Worm (Caenorhabditis elegans) whole organism, L2 larva: ENCODE measurements around the gene wsp-1.

Experiments
- C34F6.9 ChIP-seq: fragments of 150-350 bp; optimal IDR thresholded peaks from 2 replicates; lab custom pipeline; 2014; ENCODE audit warnings: missing biosample characterization, missing genetic modification characterization
- F13H6.1 ChIP-seq: sonication (generic microtip); optimal IDR thresholded peaks from 2 replicates; lab custom pipeline; 2016; ENCODE audit warnings: missing genetic modification characterization, missing compliant biosample characterization
- ZK546.5 ChIP-seq: sonication (generic microtip); optimal IDR thresholded peaks from 2 replicates; lab custom pipeline; 2017; ENCODE audit warnings: missing biosample characterization, missing genetic modification characterization
- aly-2 ChIP-seq: fragments of 150-350 bp; optimal IDR thresholded peaks from 2 replicates; lab custom pipeline; 2014; ENCODE audit warnings: missing biosample characterization, missing genetic modification characterization
- ama-1 ChIP-seq: fragments of 150-350 bp; optimal IDR thresholded peaks from 2 replicates; lab custom pipeline; 2018; ENCODE audit warnings: inconsistent platforms
- ceh-82 ChIP-seq: fragments of 150-350 bp; optimal IDR thresholded peaks from 2 replicates; lab custom pipeline; 2014; ENCODE audit warnings: missing biosample characterization, missing genetic modification characterization
- crh-2 ChIP-seq: sonication (generic microtip); optimal IDR thresholded peaks from 2 replicates; lab custom pipeline; 2017; ENCODE audit warnings: missing biosample characterization, missing genetic modification characterization
- dmd-4 ChIP-seq: sonication (generic microtip); optimal IDR thresholded peaks from 2 replicates; lab custom pipeline; 2017; ENCODE audit warnings: missing biosample characterization, missing genetic modification characterization
- egl-27 ChIP-seq: sonication (generic microtip); optimal IDR thresholded peaks from 3 replicates; lab custom pipeline; 2017; ENCODE audit warnings: missing biosample characterization, missing genetic modification reagents, missing genetic modification characterization
- elt-1 ChIP-seq: fragments of 150-350 bp; optimal IDR thresholded peaks from 2 replicates; lab custom pipeline; 2014; ENCODE audit warnings: missing biosample characterization, missing genetic modification characterization
- fos-1 ChIP-seq: fragments of 150-350 bp; optimal IDR thresholded peaks from 2 replicates; lab custom pipeline; 2014; ENCODE audit warnings: missing biosample characterization, missing genetic modification characterization
- gmeb-1 ChIP-seq: fragments of 150-350 bp; optimal IDR thresholded peaks from 2 replicates; lab custom pipeline; 2014; ENCODE audit warnings: missing biosample characterization, missing genetic modification characterization
- lin-11 ChIP-seq: fragments of 150-350 bp; sonication (generic microtip); optimal IDR thresholded peaks from 2 replicates; lab custom pipeline; 2014; ENCODE audit warnings: missing biosample characterization, missing genetic modification characterization, inconsistent platforms, mixed read lengths
- lin-13 ChIP-seq: fragments of 150-350 bp; optimal IDR thresholded peaks from 2 replicates; lab custom pipeline; 2014; ENCODE audit warnings: missing biosample characterization, missing genetic modification reagents, missing genetic modification characterization
- lin-39 ChIP-seq: fragments of 150-350 bp; optimal IDR thresholded peaks from 2 replicates; lab custom pipeline; 2014; ENCODE audit warnings: missing biosample characterization, missing genetic modification reagents, missing genetic modification characterization
- lsy-2 ChIP-seq, 2 experiments: fragments of 150-350 bp in 1 of 2; sonication (generic microtip) in 1 of 2; optimal IDR thresholded peaks; 2 replicates each; lab custom pipeline; 2014 to 2017; ENCODE audit warnings: missing biosample characterization in 2 of 2, missing genetic modification characterization in 2 of 2
- mab-5 ChIP-seq: fragments of 150-350 bp; optimal IDR thresholded peaks from 2 replicates; lab custom pipeline; 2014; ENCODE audit warnings: missing biosample characterization, missing genetic modification characterization
- mbf-1 ChIP-seq: sonication (generic microtip); optimal IDR thresholded peaks from 2 replicates; lab custom pipeline; 2017; ENCODE audit warnings: missing biosample characterization, missing genetic modification characterization
- nhr-12 ChIP-seq: fragments of 150-350 bp; optimal IDR thresholded peaks from 2 replicates; lab custom pipeline; 2014; ENCODE audit warnings: missing biosample characterization, missing genetic modification characterization
- nhr-129 ChIP-seq: fragments of 150-350 bp; optimal IDR thresholded peaks from 2 replicates; lab custom pipeline; 2014; ENCODE audit warnings: missing biosample characterization, missing genetic modification characterization
- nhr-6 ChIP-seq: fragments of 150-350 bp; optimal IDR thresholded peaks from 2 replicates; lab custom pipeline; 2014; ENCODE audit warnings: missing biosample characterization, missing genetic modification characterization
- nhr-77 ChIP-seq: fragments of 150-350 bp; optimal IDR thresholded peaks from 2 replicates; lab custom pipeline; 2014; ENCODE audit warnings: missing biosample characterization, missing genetic modification characterization
- peb-1 ChIP-seq: fragments of 150-350 bp; optimal IDR thresholded peaks from 2 replicates; lab custom pipeline; 2014; ENCODE audit warnings: missing biosample characterization, missing genetic modification characterization
- sem-4 ChIP-seq: fragments of 150-350 bp; optimal IDR thresholded peaks from 2 replicates; lab custom pipeline; 2014; ENCODE audit warnings: missing biosample characterization, missing genetic modification reagents, missing genetic modification characterization
- skn-1 ChIP-seq: sonication (generic microtip); optimal IDR thresholded peaks from 2 replicates; lab custom pipeline; 2017; ENCODE audit warnings: missing biosample characterization, missing genetic modification characterization
- sma-3 ChIP-seq: sonication (generic microtip); optimal IDR thresholded peaks from 2 replicates; lab custom pipeline; 2016; ENCODE audit warnings: missing genetic modification reagents, missing genetic modification characterization, missing compliant biosample characterization
- sma-9 ChIP-seq, 2 experiments: fragments of 150-350 bp in 1 of 2; sonication (generic microtip) in 1 of 2; optimal IDR thresholded peaks; 2 replicates each; lab custom pipeline; 2014 to 2016; ENCODE audit warnings: missing genetic modification characterization in 2 of 2, mild to moderate bottlenecking in 1 of 2, missing biosample characterization in 1 of 2, missing compliant biosample characterization in 1 of 2, missing genetic modification reagents in 1 of 2, moderate library complexity in 1 of 2
- snpc-4 ChIP-seq: fragments of 150-350 bp; optimal IDR thresholded peaks from 2 replicates; lab custom pipeline; 2014; ENCODE audit warnings: missing biosample characterization, missing genetic modification characterization
- unc-39 ChIP-seq: fragments of 150-350 bp; optimal IDR thresholded peaks from 2 replicates; lab custom pipeline; 2014; ENCODE audit warnings: missing biosample characterization, missing genetic modification characterization
- unc-55 ChIP-seq: fragments of 150-350 bp; sonication (generic microtip); optimal IDR thresholded peaks from 3 replicates; lab custom pipeline; 2014; ENCODE audit warnings: missing biosample characterization, missing genetic modification reagents, missing genetic modification characterization
- unc-62 ChIP-seq: fragments of 150-350 bp; optimal IDR thresholded peaks from 2 replicates; lab custom pipeline; 2014; ENCODE audit warnings: missing biosample characterization, missing genetic modification reagents, missing genetic modification characterization
- zag-1 ChIP-seq: fragments of 150-350 bp; optimal IDR thresholded peaks from 2 replicates; lab custom pipeline; 2014; ENCODE audit warnings: missing biosample characterization, missing genetic modification characterization
- ztf-4 ChIP-seq: fragments of 150-350 bp; optimal IDR thresholded peaks from 2 replicates; lab custom pipeline; 2014; ENCODE audit warnings: missing biosample characterization, missing genetic modification characterization

Gene wsp-1

DNA sequence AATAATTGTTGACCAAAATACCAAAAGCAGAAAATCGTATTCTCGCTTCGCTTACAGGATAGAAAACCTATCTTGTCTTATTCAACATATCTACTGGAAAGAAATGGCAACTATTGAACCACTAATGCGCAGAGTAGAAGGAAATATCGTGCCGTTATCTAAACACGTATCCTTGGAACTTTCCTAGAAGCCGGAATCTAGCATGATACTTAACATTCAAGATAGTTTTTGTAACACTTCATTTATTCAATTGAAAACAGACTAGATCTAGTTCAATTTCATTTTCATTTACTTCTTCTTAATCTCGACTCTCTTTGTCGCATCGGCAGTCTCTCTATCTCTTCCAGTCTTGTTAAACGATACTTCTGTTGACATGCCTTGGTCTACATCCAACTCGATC lies 43.8 kb downstream of the wsp-1 start:
- TF ChIP-seq egl-27 (tag; lab: Kevin White, UChicago) (no peak), fos-1 (tag; lab: Kevin White, UChicago) (no peak), mab-5 (no peak), ZK546.5 (tag; lab: Kevin White, UChicago) (no peak), snpc-4 (tag; lab: Kevin White, UChicago) (no peak), unc-39 (tag; lab: Kevin White, UChicago) (no peak), sma-9 (GFP tag; optimal IDR thresholded peaks at IDR 0.05; lab: Kevin White, UChicago) (no peak), sma-9 (tag; optimal IDR thresholded peaks at IDR 0.05; lab: Kevin White, UChicago) (no peak)

DNA sequence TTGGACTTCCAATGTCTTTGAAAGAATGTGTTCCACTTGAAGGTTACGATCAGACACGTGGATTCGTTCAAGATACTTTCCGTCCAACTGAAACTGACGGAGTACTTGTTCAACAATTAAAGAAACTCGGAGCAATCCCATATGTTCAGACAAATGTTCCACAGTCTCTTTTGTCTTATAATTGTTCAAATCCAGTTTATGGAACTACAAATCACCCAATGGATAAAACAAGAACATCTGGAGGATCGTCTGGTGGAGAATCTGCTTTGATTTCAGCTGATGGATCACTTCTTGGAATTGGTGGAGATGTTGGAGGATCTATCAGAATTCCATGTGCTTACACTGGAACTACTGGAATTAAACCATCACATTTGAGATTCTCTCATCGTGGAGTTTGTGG lies 45.6 kb downstream of the wsp-1 start:
- TF ChIP-seq crh-2 (tag; lab: Kevin White, UChicago) = no peak

DNA sequence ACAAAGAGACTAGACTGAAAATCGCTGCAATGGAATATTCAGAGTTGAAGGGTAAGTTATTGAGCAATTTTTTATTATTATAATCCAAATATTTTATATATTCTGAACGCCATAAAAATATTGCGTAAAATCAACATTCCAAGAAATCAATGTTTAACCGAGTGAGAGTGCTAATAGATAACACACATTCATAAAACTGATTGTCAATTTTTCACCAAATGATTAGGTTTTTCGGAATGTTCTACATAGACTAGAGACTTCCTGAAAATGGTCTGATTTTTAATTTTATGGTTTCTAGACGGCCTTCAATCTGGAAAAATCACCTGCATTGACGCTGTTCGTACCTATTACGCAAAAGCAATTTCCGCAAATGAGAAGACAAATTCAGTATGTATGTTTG lies 46.1 kb downstream of the wsp-1 start:
- no peak for TF ChIP-seq aly-2 (tag; lab: Kevin White, UChicago)
- TF ChIP-seq fos-1 (tag; lab: Kevin White, UChicago) = peak; percentile 56

DNA sequence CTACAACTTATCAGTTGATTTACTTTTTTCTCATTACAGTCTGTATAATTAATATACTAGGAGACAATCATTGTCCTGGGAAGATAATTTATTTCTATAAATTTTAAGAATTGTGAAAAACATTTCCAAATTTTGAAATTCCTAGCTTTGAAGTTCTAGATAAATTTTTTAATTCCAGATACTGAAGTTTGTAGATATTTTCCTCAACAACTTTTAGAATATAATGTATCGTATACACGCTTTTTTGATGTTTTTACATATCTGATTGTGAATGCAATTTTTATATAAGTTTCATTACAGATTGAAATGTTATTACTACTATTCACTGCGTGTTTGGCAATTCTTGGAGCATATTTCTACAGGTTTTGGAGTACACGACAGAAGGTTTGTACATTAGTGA lies 46.6 kb downstream of the wsp-1 start, which contains the start of gene faah-2:
TSS of gene faah-2 (plus strand) at position 301 of the 400 bp plus-strand sequence.
- TF ChIP-seq gmeb-1 (tag; lab: Kevin White, UChicago) (no peak), ceh-82 (tag; lab: Kevin White, UChicago) (no peak), peb-1 (tag; lab: Kevin White, UChicago) (no peak), sem-4 (tag; lab: Kevin White, UChicago) (no peak), egl-27 (tag; lab: Kevin White, UChicago) (no peak)

DNA sequence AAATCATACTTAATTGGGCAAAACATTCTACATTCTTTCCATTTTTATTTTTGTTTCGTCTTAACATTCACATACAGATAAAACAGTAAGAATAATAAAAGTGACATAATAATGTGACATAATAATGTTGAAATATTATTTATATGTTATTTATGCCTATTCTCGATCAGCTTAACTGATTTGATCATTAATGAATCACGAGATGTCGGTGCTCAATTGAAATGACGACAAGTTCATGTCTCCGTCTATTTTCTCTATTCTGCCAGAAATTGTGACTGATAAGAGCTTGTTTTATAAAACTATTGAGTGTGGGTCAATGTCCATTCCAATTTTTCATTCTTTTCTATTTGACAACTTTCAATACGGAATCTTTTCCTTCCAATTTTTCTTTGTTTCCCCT lies 47.0 kb downstream of the wsp-1 start:
- TF ChIP-seq ama-1 (lab: Kevin White, UChicago) = no peak
- no peak for TF ChIP-seq unc-62
- TF ChIP-seq lin-39 (tag; lab: Kevin White, UChicago) = no peak
- no peak for TF ChIP-seq zag-1
- no peak for TF ChIP-seq elt-1
- TF ChIP-seq F13H6.1 (tag; lab: Kevin White, UChicago) = peak; percentile 10
- no peak for TF ChIP-seq ztf-4 (tag; lab: Kevin White, UChicago)
- no peak for TF ChIP-seq peb-1 (tag; lab: Kevin White, UChicago)
- peak; percentile 75 for TF ChIP-seq fos-1 (tag; lab: Kevin White, UChicago)
- TF ChIP-seq lsy-2 (tag; optimal IDR thresholded peaks at IDR 0.05; lab: Kevin White, UChicago) = peak in 1 of 2 experiments; percentile 1
- TF ChIP-seq crh-2 (tag; lab: Kevin White, UChicago) = peak; percentile 64
- TF ChIP-seq sma-3 (GFP tag; lab: Kevin White, UChicago) = no peak
- TF ChIP-seq ceh-82 (tag; lab: Kevin White, UChicago) = no peak
- no peak for TF ChIP-seq dmd-4
- no peak for TF ChIP-seq mbf-1 (tag; lab: Kevin White, UChicago)
- TF ChIP-seq nhr-77 (tag; lab: Kevin White, UChicago) = no peak
- TF ChIP-seq nhr-129 (tag; lab: Kevin White, UChicago) = no peak
- TF ChIP-seq skn-1 (tag; lab: Kevin White, UChicago) = peak; percentile 11
- peak; percentile 65 for TF ChIP-seq sma-9 (GFP tag; optimal IDR thresholded peaks at IDR 0.05; lab: Kevin White, UChicago)
- no peak for TF ChIP-seq sma-9 (tag; optimal IDR thresholded peaks at IDR 0.05; lab: Kevin White, UChicago)
- no peak for TF ChIP-seq C34F6.9 (tag; lab: Kevin White, UChicago)
- no peak for TF ChIP-seq lin-13 (GFP tag; lab: Kevin White, UChicago)

DNA sequence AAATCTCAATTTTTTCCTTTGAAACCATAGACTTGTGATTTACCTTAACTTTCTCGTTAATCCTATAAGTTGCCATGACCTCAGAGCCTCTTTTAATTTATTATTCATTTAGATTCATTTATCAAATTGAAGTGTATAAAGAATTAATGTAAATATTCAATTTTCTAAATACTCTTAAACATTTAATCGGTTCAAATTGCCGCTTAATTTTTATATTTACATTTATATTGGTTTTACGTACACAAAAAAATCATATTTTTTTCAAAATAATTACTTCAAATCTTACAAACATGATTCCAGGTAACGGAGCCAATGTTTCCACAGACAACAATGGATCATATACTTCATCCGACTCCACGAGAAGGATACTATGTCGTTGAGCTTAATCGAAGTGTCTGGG lies 50.3 kb downstream of the wsp-1 start, which contains the start of gene pmk-1:
TSS of gene pmk-1 (plus strand) at position 301 of the 400 bp plus-strand sequence.
- no peak for TF ChIP-seq lsy-2 (tag; optimal IDR thresholded peaks at IDR 0.05; lab: Kevin White, UChicago)
- TF ChIP-seq nhr-6 (tag; lab: Kevin White, UChicago) = no peak
- no peak for TF ChIP-seq gmeb-1 (tag; lab: Kevin White, UChicago)
- no peak for TF ChIP-seq aly-2 (tag; lab: Kevin White, UChicago)
- TF ChIP-seq sma-3 (GFP tag; lab: Kevin White, UChicago) = no peak
- no peak for TF ChIP-seq unc-55
- no peak for TF ChIP-seq unc-39 (tag; lab: Kevin White, UChicago)
- no peak for TF ChIP-seq lin-11 (tag; lab: Kevin White, UChicago)
- no peak for TF ChIP-seq dmd-4
- TF ChIP-seq nhr-12 (tag; lab: Kevin White, UChicago) = no peak
